Fruit fly (Drosophila melanogaster) whole organism, embryonic: ENCODE results near the gene Trs20.
A peak's percentile ranks its signal among the peaks of the same experiment; 100 is the strongest.

ENCODE experiments used
- Antp ChIP-seq: fragments of 200-800 bp; sonication (Bioruptor generic); optimal IDR thresholded peaks from 3 replicates; lab custom pipeline; 2016; ENCODE audit warnings: missing biosample characterization, missing genetic modification characterization
- CG11696 ChIP-seq: fragments of 200-800 bp; sonication (Bioruptor generic); IDR thresholded peaks from 2 replicates; pipeline ENCODE4 v1.3.6; 2022; ENCODE audit warnings: missing biosample characterization, missing genetic modification characterization
- CG12769 ChIP-seq: fragments of 200-800 bp; sonication (Bioruptor generic); optimal IDR thresholded peaks from 2 replicates; lab custom pipeline; 2019; ENCODE audit warnings: missing biosample characterization, mild to moderate bottlenecking, missing genetic modification characterization, moderate library complexity
- CG1602 ChIP-seq: fragments of 200-800 bp; sonication (Bioruptor generic); optimal IDR thresholded peaks from 3 replicates; lab custom pipeline; 2016; ENCODE audit warnings: missing biosample characterization, missing genetic modification characterization
- CG17612 ChIP-seq: fragments of 200-800 bp; sonication (Bioruptor generic); IDR thresholded peaks from 2 replicates; pipeline ENCODE4 v1.3.6; 2022; ENCODE audit warnings: missing biosample characterization, missing genetic modification characterization
- CG2199 ChIP-seq: fragments of 200-800 bp; sonication (Bioruptor generic); IDR thresholded peaks from 3 replicates; pipeline ENCODE4 v1.3.6; 2022; ENCODE audit warnings: missing biosample characterization, missing genetic modification characterization
- CG31224 ChIP-seq: fragments of 200-800 bp; sonication (Bioruptor generic); IDR thresholded peaks from 2 replicates; pipeline ENCODE4 v1.3.6; 2022; ENCODE audit warnings: missing biosample characterization, missing genetic modification characterization
- CG42726 ChIP-seq: fragments of 200-800 bp; sonication (Bioruptor generic); IDR thresholded peaks from 2 replicates; pipeline ENCODE4 v1.3.6; 2022; ENCODE audit warnings: missing biosample characterization, missing genetic modification characterization; ENCODE audit not compliant: partially characterized antibody
- CG5953 ChIP-seq: fragments of 200-800 bp; sonication (Bioruptor generic); IDR thresholded peaks from 2 replicates; pipeline ENCODE4 v1.3.6; 2022; ENCODE audit warnings: missing biosample characterization, missing genetic modification characterization
- CG6272 ChIP-seq: fragments of 200-800 bp; sonication (Bioruptor generic); IDR thresholded peaks from 2 replicates; pipeline ENCODE4 v1.3.6; 2022; ENCODE audit warnings: missing biosample characterization, missing genetic modification characterization
- CG7928 ChIP-seq: fragments of 200-800 bp; sonication (Bioruptor generic); optimal IDR thresholded peaks from 2 replicates; lab custom pipeline; 2017; ENCODE audit warnings: missing biosample characterization, mild to moderate bottlenecking, missing genetic modification characterization
- CG9437 ChIP-seq: fragments of 200-800 bp; sonication (Bioruptor generic); optimal IDR thresholded peaks from 2 replicates; lab custom pipeline; 2018; ENCODE audit warnings: missing biosample characterization, mild to moderate bottlenecking, missing genetic modification characterization
- CG9876 ChIP-seq: fragments of 200-800 bp; sonication (Bioruptor generic); optimal IDR thresholded peaks from 2 replicates; lab custom pipeline; 2016; ENCODE audit warnings: missing biosample characterization, missing genetic modification characterization
- D ChIP-seq, 2 experiments: fragments of 200-800 bp in 1 of 2; fragments of >200 bp in 1 of 2; sonication (Bioruptor generic) in 1 of 2; optimal IDR thresholded peaks; 2 replicates in 1 of 2; 3 replicates in 1 of 2; lab custom pipeline; 2017; ENCODE audit warnings: mild to moderate bottlenecking in 1 of 2, missing biosample characterization in 1 of 2, missing genetic modification characterization in 1 of 2, missing genetic modification reagents in 1 of 2
- D19B ChIP-seq: fragments of 200-800 bp; sonication (Bioruptor generic); optimal IDR thresholded peaks from 2 replicates; lab custom pipeline; 2017; ENCODE audit warnings: missing biosample characterization, mild to moderate bottlenecking, missing genetic modification characterization
- E2f1 ChIP-seq: fragments of 200-800 bp; sonication (Bioruptor generic); IDR thresholded peaks from 2 replicates; pipeline ENCODE4 v1.3.6; 2022; ENCODE audit warnings: missing biosample characterization, missing genetic modification characterization
- E2f2 ChIP-seq: fragments of 200-800 bp; sonication (Bioruptor generic); IDR thresholded peaks from 2 replicates; pipeline ENCODE4 v1.3.6; 2022; ENCODE audit warnings: missing biosample characterization, missing genetic modification characterization
- Fer1 ChIP-seq: fragments of 200-800 bp; sonication (Bioruptor generic); optimal IDR thresholded peaks from 2 replicates; lab custom pipeline; 2017; ENCODE audit warnings: missing biosample characterization, mild to moderate bottlenecking, missing genetic modification characterization
- Gug ChIP-seq: fragments of 200-800 bp; sonication (Bioruptor generic); IDR thresholded peaks from 4 replicates; pipeline ENCODE4 v1.3.6; 2022; ENCODE audit warnings: missing biosample characterization, missing genetic modification characterization
- Hr3 ChIP-seq: fragments of 200-800 bp; sonication (Bioruptor generic); optimal IDR thresholded peaks from 3 replicates; lab custom pipeline; 2016; ENCODE audit warnings: missing biosample characterization, missing genetic modification characterization
- Jarid2 ChIP-seq: fragments of 200-800 bp; sonication (Bioruptor generic); optimal IDR thresholded peaks from 3 replicates; lab custom pipeline; 2017; ENCODE audit warnings: mild to moderate bottlenecking, missing biosample characterization, missing genetic modification reagents, missing genetic modification characterization
- Lhr ChIP-seq: fragments of 200-800 bp; sonication (Bioruptor generic); optimal IDR thresholded peaks from 3 replicates; lab custom pipeline; 2017; ENCODE audit warnings: mild to moderate bottlenecking, missing biosample characterization, missing genetic modification reagents, missing genetic modification characterization
- MESR4 ChIP-seq: fragments of 200-800 bp; sonication (Bioruptor generic); optimal IDR thresholded peaks from 2 replicates; lab custom pipeline; 2018; ENCODE audit warnings: missing biosample characterization, mild to moderate bottlenecking, missing genetic modification characterization, moderate library complexity
- Nf-YC ChIP-seq: fragments of 200-800 bp; optimal IDR thresholded peaks from 3 replicates; lab custom pipeline; 2019; ENCODE audit warnings: missing biosample characterization, mild to moderate bottlenecking, missing genetic modification characterization, moderate library complexity
- Poxn ChIP-seq: fragments of 200-800 bp; sonication (Bioruptor generic); IDR thresholded peaks from 2 replicates; pipeline ENCODE4 v1.3.6; 2022; ENCODE audit warnings: missing biosample characterization, missing genetic modification characterization
- Scr ChIP-seq: fragments of 200-800 bp; sonication (Bioruptor generic); IDR thresholded peaks from 2 replicates; pipeline ENCODE4 v1.3.6; 2022; ENCODE audit warnings: missing biosample characterization, missing genetic modification characterization; ENCODE audit not compliant: partially characterized antibody
- Sox100B ChIP-seq: fragments of 200-800 bp; sonication (Bioruptor generic); optimal IDR thresholded peaks from 3 replicates; lab custom pipeline; 2018; ENCODE audit warnings: missing biosample characterization, mild to moderate bottlenecking, missing genetic modification characterization
- Xbp1 ChIP-seq: fragments of 200-800 bp; sonication (Bioruptor generic); optimal IDR thresholded peaks from 3 replicates; lab custom pipeline; 2016; ENCODE audit warnings: missing biosample characterization, mild to moderate bottlenecking, missing genetic modification characterization
- bab2 ChIP-seq: fragments of 200-800 bp; sonication (Bioruptor generic); optimal IDR thresholded peaks from 2 replicates; lab custom pipeline; 2016; ENCODE audit warnings: missing biosample characterization, missing genetic modification characterization
- chm ChIP-seq: fragments of 200-800 bp; sonication (Bioruptor generic); IDR thresholded peaks from 2 replicates; pipeline ENCODE4 v1.3.6; 2022; ENCODE audit warnings: missing biosample characterization, missing genetic modification characterization
- chn ChIP-seq: fragments of 200-800 bp; sonication (Bioruptor generic); optimal IDR thresholded peaks from 2 replicates; lab custom pipeline; 2016; ENCODE audit warnings: missing biosample characterization, missing genetic modification characterization
- croc ChIP-seq: fragments of 200-800 bp; sonication (Bioruptor generic); conservative IDR thresholded peaks from 3 replicates; pipeline ENCODE4 v1.3.6; 2022; ENCODE audit warnings: missing biosample characterization, missing genetic modification characterization
- crol ChIP-seq: fragments of 200-800 bp; sonication (Bioruptor generic); IDR thresholded peaks from 2 replicates; pipeline ENCODE4 v1.3.6; 2022; ENCODE audit warnings: missing biosample characterization, missing genetic modification characterization
- dmrt11E ChIP-seq: fragments of 200-800 bp; sonication (Bioruptor generic); optimal IDR thresholded peaks from 3 replicates; lab custom pipeline; 2018; ENCODE audit warnings: missing biosample characterization, mild to moderate bottlenecking, missing genetic modification characterization, moderate library complexity
- eve ChIP-seq, 2 experiments: fragments of >200 bp; optimal IDR thresholded peaks; 2 replicates each; lab custom pipeline; 2017; ENCODE audit warnings: missing biosample characterization in 2 of 2, missing genetic modification characterization in 2 of 2
- gcm2 ChIP-seq: fragments of 200-800 bp; sonication (Bioruptor generic); optimal IDR thresholded peaks from 2 replicates; lab custom pipeline; 2016; ENCODE audit warnings: missing biosample characterization, missing genetic modification characterization
- grau ChIP-seq: fragments of 200-800 bp; optimal IDR thresholded peaks from 3 replicates; lab custom pipeline; 2019; ENCODE audit warnings: missing biosample characterization, mild to moderate bottlenecking, missing genetic modification characterization, moderate library complexity
- ham ChIP-seq: fragments of 200-800 bp; sonication (Bioruptor generic); IDR thresholded peaks from 2 replicates; pipeline ENCODE4 v1.3.6; 2022; ENCODE audit warnings: missing biosample characterization, missing genetic modification characterization
- jing ChIP-seq: fragments of 200-800 bp; sonication (Bioruptor generic); optimal IDR thresholded peaks from 2 replicates; lab custom pipeline; 2018; ENCODE audit warnings: missing biosample characterization, mild to moderate bottlenecking, missing genetic modification characterization
- mld ChIP-seq: fragments of 200-800 bp; sonication (Bioruptor generic); IDR thresholded peaks from 3 replicates; pipeline ENCODE4 v1.3.6; 2022; ENCODE audit warnings: missing biosample characterization, missing genetic modification characterization; ENCODE audit not compliant: partially characterized antibody
- pb ChIP-seq: fragments of 200-800 bp; sonication (Bioruptor generic); optimal IDR thresholded peaks from 3 replicates; lab custom pipeline; 2016; ENCODE audit warnings: missing biosample characterization, missing genetic modification characterization
- pfk ChIP-seq: fragments of 200-800 bp; sonication (Bioruptor generic); optimal IDR thresholded peaks from 2 replicates; lab custom pipeline; 2018; ENCODE audit warnings: missing biosample characterization, mild to moderate bottlenecking, missing genetic modification characterization, moderate library complexity
- pzg ChIP-seq: fragments of 200-800 bp; sonication (Bioruptor generic); optimal IDR thresholded peaks from 3 replicates; lab custom pipeline; 2018; ENCODE audit warnings: missing biosample characterization, mild to moderate bottlenecking, missing genetic modification characterization, moderate library complexity
- salm ChIP-seq: fragments of 200-800 bp; sonication (Bioruptor generic); optimal IDR thresholded peaks from 2 replicates; lab custom pipeline; 2018; ENCODE audit warnings: missing biosample characterization, mild to moderate bottlenecking, missing genetic modification characterization
- sens-2 ChIP-seq: fragments of 200-800 bp; sonication (Bioruptor generic); IDR thresholded peaks from 2 replicates; pipeline ENCODE4 v1.3.6; 2022; ENCODE audit warnings: missing biosample characterization, missing genetic modification characterization
- seq ChIP-seq: fragments of 200-800 bp; sonication (Bioruptor generic); IDR thresholded peaks from 2 replicates; pipeline ENCODE4 v1.3.6; 2022; ENCODE audit warnings: missing biosample characterization, missing genetic modification characterization
- sob ChIP-seq: fragments of 200-800 bp; sonication (Bioruptor generic); IDR thresholded peaks from 2 replicates; pipeline ENCODE4 v1.3.6; 2022; ENCODE audit warnings: missing biosample characterization, missing genetic modification characterization
- stwl ChIP-seq: fragments of 200-800 bp; sonication (Bioruptor generic); optimal IDR thresholded peaks from 3 replicates; lab custom pipeline; 2018; ENCODE audit warnings: missing biosample characterization, mild to moderate bottlenecking, missing genetic modification characterization, moderate library complexity
- toy ChIP-seq: fragments of 200-800 bp; sonication (Bioruptor generic); IDR thresholded peaks from 2 replicates; pipeline ENCODE4 v1.3.6; 2022; ENCODE audit warnings: missing biosample characterization, missing genetic modification characterization
- yki ChIP-seq: fragments of >200 bp; optimal IDR thresholded peaks from 3 replicates; lab custom pipeline; 2018
- zfh2 ChIP-seq: fragments of 200-800 bp; sonication (Bioruptor generic); optimal IDR thresholded peaks from 2 replicates; lab custom pipeline; 2016; ENCODE audit warnings: missing biosample characterization, missing genetic modification characterization

Trs20 gene

DNA sequence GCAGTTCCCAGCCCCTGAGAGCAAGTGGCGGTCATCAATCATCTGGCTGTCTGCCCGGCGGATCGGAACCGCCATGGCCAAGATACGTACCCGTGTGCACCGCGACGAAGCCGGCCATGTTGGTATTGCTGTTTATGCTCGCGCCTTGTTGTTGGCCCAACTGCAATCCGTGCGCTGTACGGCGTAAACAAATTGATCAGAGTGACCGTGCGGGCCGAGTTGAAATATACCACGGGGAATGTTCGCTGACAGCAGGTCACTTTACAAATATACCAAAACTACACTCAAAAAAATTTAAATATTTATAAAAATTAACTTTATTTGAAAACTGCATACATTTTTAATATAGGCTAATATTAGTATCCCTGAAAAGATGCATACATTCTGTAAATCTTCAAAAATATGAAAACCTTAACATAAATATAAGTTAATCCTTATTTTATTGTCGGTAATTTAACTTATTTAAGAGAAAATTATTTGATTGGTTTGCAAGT, 44.1 kb downstream of the Trs20 start, which contains the start of gene Tasp1 (continued):
- TF ChIP-seq CG31224 (GFP tag; lab: Robert Waterston, UW) = peak; percentile 60
- TF ChIP-seq dmrt11E = peak; percentile 70
- no peak for TF ChIP-seq zfh2
- no peak for TF ChIP-seq eve (GFP tag; optimal IDR thresholded peaks at IDR 0.05; lab: Kevin White, UChicago)
- TF ChIP-seq Sox100B (GFP tag; lab: Kevin White, UChicago) = peak; percentile 54
- no peak for TF ChIP-seq chm (GFP tag; lab: Robert Waterston, UW)
- no peak for TF ChIP-seq D (optimal IDR thresholded peaks at IDR 0.05; lab: Kevin White, UChicago)
- no peak for TF ChIP-seq D (GFP tag; optimal IDR thresholded peaks at IDR 0.05; lab: Kevin White, UChicago)
- peak; percentile 40 for TF ChIP-seq chn (GFP tag; lab: Kevin White, UChicago)
- TF ChIP-seq pfk = no peak
- TF ChIP-seq D19B (GFP tag; lab: Kevin White, UChicago) = no peak
- no peak for TF ChIP-seq CG7928 (GFP tag; lab: Kevin White, UChicago)
- TF ChIP-seq stwl = peak; percentile 47
- 0 out of 3 replicates have a peak, but pooled peaks have one; percentile 28 for TF ChIP-seq croc
- TF ChIP-seq Xbp1 (GFP tag; lab: Kevin White, UChicago) = peak; percentile 66
- peak; percentile 67 for TF ChIP-seq Fer1 (GFP tag; lab: Kevin White, UChicago)
- TF ChIP-seq toy = no peak
- peak; percentile 62 for TF ChIP-seq pzg (GFP tag; lab: Kevin White, UChicago)
- peak; percentile 75 for TF ChIP-seq sob (GFP tag; lab: Robert Waterston, UW)
- TF ChIP-seq grau (tag; lab: Kevin White, UChicago) = peak; percentile 78
- TF ChIP-seq Nf-YC = no peak
- peak; percentile 47 for TF ChIP-seq CG9437 (GFP tag; lab: Kevin White, UChicago)
- TF ChIP-seq Scr (GFP tag; lab: Robert Waterston, UW) = peak; percentile 23; the same call in 1 of the 2 replicates
- no peak; the same call in 1 of the 2 replicates for TF ChIP-seq CG42726
- TF ChIP-seq CG2199 (GFP tag; lab: Robert Waterston, UW) = no peak
- TF ChIP-seq CG5953 (GFP tag; lab: Robert Waterston, UW) = no peak
- no peak for TF ChIP-seq gcm2
- TF ChIP-seq CG11696 (GFP tag; lab: Robert Waterston, UW) = no peak
- no peak for TF ChIP-seq CG6272 (GFP tag; lab: Robert Waterston, UW)
- TF ChIP-seq sens-2 = no peak
- peak; percentile 34 for TF ChIP-seq Jarid2 (GFP tag; lab: Kevin White, UChicago)
- no peak for TF ChIP-seq CG12769 (tag; lab: Kevin White, UChicago)
- no peak for TF ChIP-seq Gug (GFP tag; lab: Robert Waterston, UW)
- peak; percentile 39 for TF ChIP-seq salm (tag; lab: Kevin White, UChicago)
- peak; percentile 49 for TF ChIP-seq Hr3 (GFP tag; lab: Kevin White, UChicago)
- peak; percentile 11; the same call in 1 of the 2 replicates for TF ChIP-seq E2f2 (GFP tag; lab: Robert Waterston, UW)
- TF ChIP-seq pb = peak; percentile 25
- TF ChIP-seq CG17612 (GFP tag; lab: Robert Waterston, UW) = no peak
- TF ChIP-seq yki (lab: Kevin White, UChicago) = no peak
- TF ChIP-seq MESR4 (GFP tag; lab: Kevin White, UChicago) = peak; percentile 82
- no peak for TF ChIP-seq bab2 (GFP tag; lab: Kevin White, UChicago)
- TF ChIP-seq crol (GFP tag; lab: Robert Waterston, UW) = no peak
- TF ChIP-seq Poxn (GFP tag; lab: Robert Waterston, UW) = no peak
- no peak for TF ChIP-seq mld
- TF ChIP-seq Antp (GFP tag; lab: Kevin White, UChicago) = no peak
- TF ChIP-seq seq (GFP tag; lab: Robert Waterston, UW) = no peak
- no peak for TF ChIP-seq CG9876 (GFP tag; lab: Kevin White, UChicago)
- peak; percentile 49 for TF ChIP-seq Lhr
- no peak for TF ChIP-seq ham (GFP tag; lab: Robert Waterston, UW)
- TF ChIP-seq E2f1 (GFP tag; lab: Robert Waterston, UW) = peak; percentile 79
- TF ChIP-seq CG1602 (GFP tag; lab: Kevin White, UChicago) = peak; percentile 55
- no peak for TF ChIP-seq jing (GFP tag; lab: Kevin White, UChicago)
